Fruit fly (Drosophila melanogaster) Kc167 (cell line): Measurements from ENCODE around the gene CG8132.

Source experiments
- Sin3A ChIP-seq: fragments of >200 bp; optimal IDR thresholded peaks from 2 replicates; lab custom pipeline; 2018; ENCODE audit warnings: missing external identifiers
- h ChIP-seq: fragments of >200 bp; optimal IDR thresholded peaks from 3 replicates; lab custom pipeline; 2018; ENCODE audit warnings: missing external identifiers
- insv ChIP-seq: fragments of >200 bp; optimal IDR thresholded peaks from 3 replicates; lab custom pipeline; 2018; ENCODE audit warnings: missing external identifiers
- psq ChIP-seq: fragments of >200 bp; optimal IDR thresholded peaks from 2 replicates; lab custom pipeline; 2017; ENCODE audit warnings: missing external identifiers
- ttk ChIP-seq: sonication (Bioruptor generic); optimal IDR thresholded peaks from 2 replicates; lab custom pipeline; 2017; ENCODE audit warnings: missing external identifiers

DNA sequence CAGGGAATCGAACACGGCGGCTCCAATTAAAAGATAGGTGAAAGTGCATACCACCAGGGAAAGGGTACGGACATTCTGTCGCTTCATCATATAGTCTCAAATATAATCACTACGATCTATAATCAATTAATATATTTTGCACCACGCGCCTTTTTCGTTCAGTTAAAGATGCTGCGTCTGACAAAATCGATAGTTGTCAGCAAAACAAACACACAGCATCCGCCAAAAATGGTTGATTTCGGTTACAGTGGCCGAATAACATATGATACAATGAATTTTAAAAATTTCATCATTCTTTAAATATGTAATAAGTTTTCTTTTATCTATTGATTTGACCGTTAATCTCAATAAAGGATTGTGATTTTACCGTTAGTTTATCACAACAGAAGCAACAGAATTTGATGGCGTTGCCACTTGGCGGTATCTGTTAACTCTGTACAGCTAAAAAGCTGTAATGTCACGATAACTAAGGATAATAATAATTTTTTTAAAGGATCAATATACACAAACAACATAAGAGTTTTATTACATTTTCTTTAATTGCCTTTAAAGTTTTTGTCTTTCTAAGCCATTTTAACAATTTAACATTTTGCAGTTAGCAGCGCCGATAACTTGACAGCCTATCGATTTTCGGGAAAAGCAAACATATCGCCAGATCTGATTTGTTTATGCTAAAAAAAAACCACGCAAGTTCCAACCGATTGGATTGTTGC, 10.8 kb downstream of the CG8132 start, which contains the start of the genes Task7 and alpha-Man-IIa:
- TF ChIP-seq psq (lab: Kevin White, UChicago) (no peak), ttk (lab: Kevin White, UChicago) (no peak), h (no peak), Sin3A (lab: Kevin White, UChicago) (no peak), insv (lab: Kevin White, UChicago) (no peak)
